Fruit fly (Drosophila melanogaster) whole organism, embryonic: ENCODE results near the gene CG43293.
A peak's percentile ranks its signal among the peaks of the same experiment; 100 is the strongest.

Source experiments
- BEAF-32 ChIP-seq: fragments of 200-800 bp; sonication (Bioruptor generic); optimal IDR thresholded peaks from 3 replicates; lab custom pipeline; 2017; ENCODE audit warnings: missing biosample characterization, missing genetic modification characterization, mild to moderate bottlenecking, moderate library complexity, missing genetic modification reagents
- Bteb2 ChIP-seq: fragments of 200-800 bp; sonication (Bioruptor generic); optimal IDR thresholded peaks from 2 replicates; lab custom pipeline; 2016; ENCODE audit warnings: missing biosample characterization, missing genetic modification characterization
- CG10274 ChIP-seq: fragments of 200-800 bp; sonication (Bioruptor generic); optimal IDR thresholded peaks from 3 replicates; lab custom pipeline; 2017; ENCODE audit warnings: missing biosample characterization, mild to moderate bottlenecking, missing genetic modification characterization
- CG11085 ChIP-seq: fragments of 200-800 bp; sonication (Bioruptor generic); IDR thresholded peaks from 2 replicates; pipeline ENCODE4 v1.3.6; 2022; ENCODE audit warnings: missing biosample characterization, missing genetic modification characterization
- CG11093 ChIP-seq: fragments of 200-800 bp; sonication (Bioruptor generic); IDR thresholded peaks from 3 replicates; pipeline ENCODE4 v1.3.6; 2022; ENCODE audit warnings: missing biosample characterization, missing genetic modification characterization
- CG12299 ChIP-seq: fragments of 200-800 bp; sonication (Bioruptor generic); optimal IDR thresholded peaks from 2 replicates; lab custom pipeline; 2018; ENCODE audit warnings: missing biosample characterization, mild to moderate bottlenecking, missing genetic modification characterization
- CG34376 ChIP-seq: fragments of 200-800 bp; sonication (Bioruptor generic); optimal IDR thresholded peaks from 2 replicates; lab custom pipeline; 2018; ENCODE audit warnings: missing biosample characterization, mild to moderate bottlenecking, missing genetic modification characterization
- CG3847 ChIP-seq: fragments of 200-800 bp; sonication (Bioruptor generic); IDR thresholded peaks from 2 replicates; pipeline ENCODE4 v1.3.6; 2022; ENCODE audit warnings: missing biosample characterization, missing genetic modification characterization
- CG4328 ChIP-seq: fragments of 200-800 bp; sonication (Bioruptor generic); optimal IDR thresholded peaks from 3 replicates; lab custom pipeline; 2017; ENCODE audit warnings: missing biosample characterization, missing genetic modification reagents, missing genetic modification characterization
- CG4730 ChIP-seq: fragments of 200-800 bp; sonication (Bioruptor generic); IDR thresholded peaks from 2 replicates; pipeline ENCODE4 v1.3.6; 2022; ENCODE audit warnings: missing biosample characterization, missing genetic modification characterization
- CG5180 ChIP-seq: fragments of 200-800 bp; sonication (Bioruptor generic); optimal IDR thresholded peaks from 3 replicates; lab custom pipeline; 2017; ENCODE audit warnings: missing biosample characterization, missing genetic modification characterization, mild to moderate bottlenecking, moderate library complexity, missing genetic modification reagents
- CG8924 ChIP-seq: fragments of 200-800 bp; optimal IDR thresholded peaks from 3 replicates; lab custom pipeline; 2019; ENCODE audit warnings: missing biosample characterization, mild to moderate bottlenecking, missing genetic modification characterization, moderate library complexity
- CG9797 ChIP-seq: fragments of 200-800 bp; sonication (Bioruptor generic); optimal IDR thresholded peaks from 3 replicates; lab custom pipeline; 2018; ENCODE audit warnings: missing biosample characterization, mild to moderate bottlenecking, missing genetic modification characterization
- CG9932 ChIP-seq: fragments of 200-800 bp; sonication (Bioruptor generic); IDR thresholded peaks from 2 replicates; pipeline ENCODE4 v1.3.6; 2022; ENCODE audit warnings: missing biosample characterization, missing genetic modification characterization
- Camta ChIP-seq: fragments of 200-800 bp; sonication (Bioruptor generic); optimal IDR thresholded peaks from 2 replicates; lab custom pipeline; 2016; ENCODE audit warnings: missing biosample characterization, missing genetic modification characterization
- Chrac-16 ChIP-seq: fragments of 200-800 bp; sonication (Bioruptor generic); optimal IDR thresholded peaks from 3 replicates; lab custom pipeline; 2016; ENCODE audit warnings: missing biosample characterization, missing genetic modification characterization
- Fer1 ChIP-seq: fragments of 200-800 bp; sonication (Bioruptor generic); optimal IDR thresholded peaks from 2 replicates; lab custom pipeline; 2017; ENCODE audit warnings: missing biosample characterization, mild to moderate bottlenecking, missing genetic modification characterization
- Hey ChIP-seq: fragments of 200-800 bp; sonication (Bioruptor generic); optimal IDR thresholded peaks from 3 replicates; lab custom pipeline; 2018; ENCODE audit warnings: missing biosample characterization, mild to moderate bottlenecking, missing genetic modification characterization
- NC2α ChIP-seq: fragments of 200-800 bp; sonication (Bioruptor generic); optimal IDR thresholded peaks from 2 replicates; lab custom pipeline; 2016; ENCODE audit warnings: missing biosample characterization, missing genetic modification characterization
- NK7.1 ChIP-seq: fragments of 200-800 bp; sonication (Bioruptor generic); optimal IDR thresholded peaks from 3 replicates; lab custom pipeline; 2016; ENCODE audit warnings: missing biosample characterization, missing genetic modification characterization
- Nf-YA ChIP-seq: fragments of 200-800 bp; sonication (Bioruptor generic); IDR thresholded peaks from 2 replicates; pipeline ENCODE4 v1.3.6; 2022; ENCODE audit warnings: missing biosample characterization, missing genetic modification characterization
- Nf-YB ChIP-seq: fragments of 200-800 bp; sonication (Bioruptor generic); optimal IDR thresholded peaks from 3 replicates; lab custom pipeline; 2019; ENCODE audit warnings: missing biosample characterization, mild to moderate bottlenecking, missing genetic modification characterization, moderate library complexity
- Pdp1 ChIP-seq, 2 experiments: fragments of 200-800 bp; sonication (Bioruptor generic); optimal IDR thresholded peaks; 3 replicates each; lab custom pipeline; 2016; ENCODE audit warnings: missing biosample characterization in 2 of 2, missing genetic modification characterization in 2 of 2, mild to moderate bottlenecking in 1 of 2, moderate library complexity in 1 of 2
- Rfx ChIP-seq: fragments of 200-800 bp; sonication (Bioruptor generic); IDR thresholded peaks from 2 replicates; pipeline ENCODE4 v1.3.6; 2022; ENCODE audit warnings: missing biosample characterization, missing genetic modification characterization
- Sin3A ChIP-seq: fragments of >200 bp; optimal IDR thresholded peaks from 2 replicates; lab custom pipeline; 2018
- Spps ChIP-seq: fragments of 200-800 bp; sonication (Bioruptor generic); optimal IDR thresholded peaks from 2 replicates; lab custom pipeline; 2018; ENCODE audit warnings: missing biosample characterization, mild to moderate bottlenecking, missing genetic modification characterization
- Tbp ChIP-seq: fragments of >200 bp; optimal IDR thresholded peaks from 2 replicates; lab custom pipeline; 2018; ENCODE audit warnings: missing biosample characterization, missing genetic modification characterization
- ab ChIP-seq: fragments of 200-800 bp; sonication (Bioruptor generic); optimal IDR thresholded peaks from 2 replicates; lab custom pipeline; 2016; ENCODE audit warnings: missing biosample characterization, missing genetic modification characterization
- ac ChIP-seq: fragments of 200-800 bp; sonication (Bioruptor generic); optimal IDR thresholded peaks from 3 replicates; lab custom pipeline; 2017; ENCODE audit warnings: missing biosample characterization, mild to moderate bottlenecking, missing genetic modification characterization
- bigmax ChIP-seq: fragments of 200-800 bp; sonication (Bioruptor generic); optimal IDR thresholded peaks from 2 replicates; lab custom pipeline; 2018; ENCODE audit warnings: missing biosample characterization, mild to moderate bottlenecking, missing genetic modification characterization
- br ChIP-seq: fragments of >200 bp; optimal IDR thresholded peaks from 2 replicates; lab custom pipeline; 2017
- caup ChIP-seq: fragments of 200-800 bp; sonication (Bioruptor generic); optimal IDR thresholded peaks from 3 replicates; lab custom pipeline; 2017; ENCODE audit warnings: missing biosample characterization, mild to moderate bottlenecking, missing genetic modification characterization, moderate library complexity; ENCODE audit not compliant: severe bottlenecking
- crol ChIP-seq: fragments of 200-800 bp; sonication (Bioruptor generic); IDR thresholded peaks from 2 replicates; pipeline ENCODE4 v1.3.6; 2022; ENCODE audit warnings: missing biosample characterization, missing genetic modification characterization
- danr ChIP-seq: fragments of 200-800 bp; sonication (Bioruptor generic); IDR thresholded peaks from 2 replicates; pipeline ENCODE4 v1.3.6; 2022; ENCODE audit warnings: missing biosample characterization, missing genetic modification characterization
- en ChIP-seq: fragments of 200-800 bp; sonication (Bioruptor generic); optimal IDR thresholded peaks from 2 replicates; lab custom pipeline; 2016; ENCODE audit warnings: missing biosample characterization, missing genetic modification characterization
- fd3F ChIP-seq: fragments of 200-800 bp; sonication (Bioruptor generic); optimal IDR thresholded peaks from 2 replicates; lab custom pipeline; 2018; ENCODE audit warnings: missing biosample characterization, mild to moderate bottlenecking, missing genetic modification characterization, moderate library complexity
- grau ChIP-seq: fragments of 200-800 bp; optimal IDR thresholded peaks from 3 replicates; lab custom pipeline; 2019; ENCODE audit warnings: missing biosample characterization, mild to moderate bottlenecking, missing genetic modification characterization, moderate library complexity
- gro ChIP-seq: fragments of 200-800 bp; sonication (Bioruptor generic); optimal IDR thresholded peaks from 2 replicates; lab custom pipeline; 2016; ENCODE audit warnings: missing biosample characterization, missing genetic modification characterization
- her ChIP-seq: fragments of 200-800 bp; sonication (Bioruptor generic); optimal IDR thresholded peaks from 2 replicates; lab custom pipeline; 2016; ENCODE audit warnings: missing biosample characterization, missing genetic modification characterization
- kay ChIP-seq: fragments of 200-800 bp; sonication (Bioruptor generic); optimal IDR thresholded peaks from 2 replicates; lab custom pipeline; 2016; ENCODE audit warnings: missing biosample characterization, missing genetic modification characterization
- klu ChIP-seq: fragments of 200-800 bp; sonication (Bioruptor generic); IDR thresholded peaks from 2 replicates; pipeline ENCODE4 v1.3.6; 2022; ENCODE audit warnings: missing biosample characterization, missing genetic modification characterization
- knrl ChIP-seq: fragments of 200-800 bp; sonication (Bioruptor generic); IDR thresholded peaks from 3 replicates; pipeline ENCODE4 v1.3.6; 2022; ENCODE audit warnings: missing biosample characterization, missing genetic modification characterization; ENCODE audit not compliant: partially characterized antibody
- odd ChIP-seq: fragments of 200-800 bp; sonication (Bioruptor generic); optimal IDR thresholded peaks from 2 replicates; lab custom pipeline; 2017; ENCODE audit warnings: missing biosample characterization, mild to moderate bottlenecking, missing genetic modification characterization
- pho ChIP-seq: fragments of 200-800 bp; sonication (Bioruptor generic); optimal IDR thresholded peaks from 2 replicates; lab custom pipeline; 2016; ENCODE audit warnings: missing biosample characterization, missing genetic modification characterization
- pzg ChIP-seq: fragments of 200-800 bp; sonication (Bioruptor generic); optimal IDR thresholded peaks from 3 replicates; lab custom pipeline; 2018; ENCODE audit warnings: missing biosample characterization, mild to moderate bottlenecking, missing genetic modification characterization, moderate library complexity
- ro ChIP-seq: fragments of 200-800 bp; sonication (Bioruptor generic); IDR thresholded peaks from 2 replicates; pipeline ENCODE4 v1.3.6; 2022; ENCODE audit warnings: missing biosample characterization, missing genetic modification characterization
- scrt ChIP-seq: fragments of 200-800 bp; sonication (Bioruptor generic); optimal IDR thresholded peaks from 2 replicates; lab custom pipeline; 2018; ENCODE audit warnings: missing biosample characterization, mild to moderate bottlenecking, missing genetic modification characterization, moderate library complexity
- sna ChIP-seq: fragments of 200-800 bp; sonication (Bioruptor generic); IDR thresholded peaks from 2 replicates; pipeline ENCODE4 v1.3.6; 2022; ENCODE audit warnings: missing biosample characterization, missing genetic modification characterization; ENCODE audit not compliant: partially characterized antibody
- sob ChIP-seq: fragments of 200-800 bp; sonication (Bioruptor generic); IDR thresholded peaks from 2 replicates; pipeline ENCODE4 v1.3.6; 2022; ENCODE audit warnings: missing biosample characterization, missing genetic modification characterization
- wek ChIP-seq: fragments of 200-800 bp; sonication (Bioruptor generic); optimal IDR thresholded peaks from 3 replicates; lab custom pipeline; 2018; ENCODE audit warnings: missing biosample characterization, mild to moderate bottlenecking, missing genetic modification characterization, moderate library complexity
- zfh1 ChIP-seq: fragments of 200-800 bp; sonication (Bioruptor generic); IDR thresholded peaks from 3 replicates; pipeline ENCODE4 v1.3.6; 2022; ENCODE audit warnings: missing biosample characterization, missing genetic modification characterization

Gene CG43293

DNA sequence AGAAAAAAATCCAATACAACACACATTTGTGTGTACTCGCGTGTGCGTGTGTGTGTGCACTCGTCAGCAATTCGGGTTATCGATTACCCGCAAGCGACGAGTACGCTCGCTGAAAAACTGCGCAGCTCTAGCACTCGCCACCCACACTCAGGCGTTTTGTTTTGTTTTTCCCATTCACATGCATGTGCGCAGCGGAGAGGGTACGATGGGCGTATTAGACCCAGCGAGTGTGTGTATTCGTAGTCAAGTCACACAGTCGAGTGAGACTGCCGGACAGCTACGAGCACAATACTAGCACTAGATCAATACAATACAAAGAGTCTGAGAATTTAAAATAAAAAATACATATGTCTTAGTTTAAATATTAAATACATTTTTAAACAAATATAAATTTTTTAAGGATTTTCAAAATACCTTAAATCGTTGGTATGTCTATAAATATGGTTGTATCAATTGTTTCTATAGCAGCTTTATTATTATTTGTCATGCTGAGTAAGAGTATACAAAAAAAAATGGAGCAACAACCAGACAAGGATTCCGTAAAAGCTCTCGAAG lies at the start of gene CG43293, which contains the start of gene D19B (continued):
- TF ChIP-seq CG11093: peak; percentile 82; the same call in 2 of the 3 replicates
- TF ChIP-seq scrt (GFP tag; lab: Kevin White, UChicago): peak; percentile 73
- peak; percentile 92 for TF ChIP-seq klu (GFP tag; lab: Robert Waterston, UW)
- peak; percentile 78 for TF ChIP-seq Bteb2
- TF ChIP-seq Nf-YA (GFP tag; lab: Robert Waterston, UW): peak; percentile 70
- peak; percentile 88 for TF ChIP-seq caup (GFP tag; lab: Kevin White, UChicago)
- peak; percentile 87 for TF ChIP-seq sob
- TF ChIP-seq CG8924 (tag; lab: Kevin White, UChicago): peak; percentile 90
- TF ChIP-seq CG34376 (GFP tag; lab: Kevin White, UChicago): peak; percentile 69
- peak; percentile 49 for TF ChIP-seq knrl (GFP tag; lab: Robert Waterston, UW)
- TF ChIP-seq pho (GFP tag; lab: Kevin White, UChicago): peak; percentile 85
- peak; percentile 72 for TF ChIP-seq ab (GFP tag; lab: Kevin White, UChicago)
- TF ChIP-seq gro (GFP tag; lab: Kevin White, UChicago): peak; percentile 91
- peak; percentile 93 for TF ChIP-seq zfh1
- TF ChIP-seq CG3847 (GFP tag; lab: Robert Waterston, UW): peak; percentile 91
- no peak for TF ChIP-seq odd (GFP tag; lab: Kevin White, UChicago)
- TF ChIP-seq wek (GFP tag; lab: Kevin White, UChicago): peak; percentile 52
- peak; percentile 23 for TF ChIP-seq Hey (tag; lab: Kevin White, UChicago)
- peak; percentile 74 for TF ChIP-seq Spps (tag; lab: Kevin White, UChicago)
- peak; percentile 95 for TF ChIP-seq CG9932 (GFP tag; lab: Robert Waterston, UW)
- TF ChIP-seq CG10274 (GFP tag; lab: Kevin White, UChicago): peak; percentile 80
- TF ChIP-seq danr (GFP tag; lab: Robert Waterston, UW): peak; percentile 78
- TF ChIP-seq pzg (GFP tag; lab: Kevin White, UChicago): peak; percentile 81
- TF ChIP-seq sna (GFP tag; lab: Robert Waterston, UW): peak; percentile 54; the same call in 1 of the 2 replicates
- peak; percentile 35 for TF ChIP-seq CG9797 (GFP tag; lab: Kevin White, UChicago)
- peak; percentile 83 for TF ChIP-seq Camta (GFP tag; lab: Kevin White, UChicago)
- peak; percentile 88 for TF ChIP-seq her (GFP tag; lab: Kevin White, UChicago)
- TF ChIP-seq kay: peak; percentile 85
- TF ChIP-seq CG4730: peak; percentile 86
- peak; percentile 11 for TF ChIP-seq bigmax (GFP tag; lab: Kevin White, UChicago)
- TF ChIP-seq en: peak; percentile 33
- peak; percentile 43 for TF ChIP-seq BEAF-32
- peak; percentile 69 for TF ChIP-seq Nf-YB (GFP tag; lab: Kevin White, UChicago)
- peak; percentile 88 for TF ChIP-seq CG11085
- TF ChIP-seq ro (GFP tag; lab: Robert Waterston, UW): peak; percentile 77
- peak; percentile 87 for TF ChIP-seq Fer1 (GFP tag; lab: Kevin White, UChicago)
- TF ChIP-seq CG5180 (GFP tag; lab: Kevin White, UChicago): no peak
- no peak for TF ChIP-seq Tbp (GFP tag; lab: Kevin White, UChicago)
- peak; percentile 28 for TF ChIP-seq ac (GFP tag; lab: Kevin White, UChicago)
- peak; percentile 81 for TF ChIP-seq fd3F (GFP tag; lab: Kevin White, UChicago)
- TF ChIP-seq NK7.1: peak; percentile 73
- TF ChIP-seq br: no peak
- peak; percentile 85 for TF ChIP-seq grau
- peak; percentile 82 to 87 for TF ChIP-seq Pdp1 (GFP tag; optimal IDR thresholded peaks at IDR 0.05; lab: Kevin White, UChicago)
- peak; percentile 91 for TF ChIP-seq Chrac-16 (GFP tag; lab: Kevin White, UChicago)
- TF ChIP-seq CG4328: peak; percentile 76
- peak; percentile 45 for TF ChIP-seq NC2α
- TF ChIP-seq Sin3A: no peak
- TF ChIP-seq crol: peak; percentile 34; the same call in 1 of the 2 replicates
- TF ChIP-seq CG12299 (tag; lab: Kevin White, UChicago): peak; percentile 69
- TF ChIP-seq Rfx: peak; percentile 97
